Worm (Caenorhabditis elegans) whole organism, L2 larva: Measurements from ENCODE around the gene F08F1.9.

Source experiments
- ama-1 ChIP-seq: fragments of 150-350 bp; optimal IDR thresholded peaks from 2 replicates; lab custom pipeline; 2018; ENCODE audit warnings: inconsistent platforms
- ceh-82 ChIP-seq: fragments of 150-350 bp; optimal IDR thresholded peaks from 2 replicates; lab custom pipeline; 2014; ENCODE audit warnings: missing biosample characterization, missing genetic modification characterization
- elt-1 ChIP-seq: fragments of 150-350 bp; optimal IDR thresholded peaks from 2 replicates; lab custom pipeline; 2014; ENCODE audit warnings: missing biosample characterization, missing genetic modification characterization
- fos-1 ChIP-seq: fragments of 150-350 bp; optimal IDR thresholded peaks from 2 replicates; lab custom pipeline; 2014; ENCODE audit warnings: missing biosample characterization, missing genetic modification characterization
- lin-39 ChIP-seq: fragments of 150-350 bp; optimal IDR thresholded peaks from 2 replicates; lab custom pipeline; 2014; ENCODE audit warnings: missing biosample characterization, missing genetic modification reagents, missing genetic modification characterization
- lsy-2 ChIP-seq, 2 experiments: fragments of 150-350 bp in 1 of 2; sonication (generic microtip) in 1 of 2; optimal IDR thresholded peaks; 2 replicates each; lab custom pipeline; 2014 to 2017; ENCODE audit warnings: missing biosample characterization in 2 of 2, missing genetic modification characterization in 2 of 2
- mab-5 ChIP-seq: fragments of 150-350 bp; optimal IDR thresholded peaks from 2 replicates; lab custom pipeline; 2014; ENCODE audit warnings: missing biosample characterization, missing genetic modification characterization
- nhr-25 ChIP-seq: fragments of 150-350 bp; sonication (generic microtip); optimal IDR thresholded peaks from 3 replicates; lab custom pipeline; 2014; ENCODE audit warnings: missing biosample characterization, missing genetic modification characterization
- skn-1 ChIP-seq: sonication (generic microtip); optimal IDR thresholded peaks from 2 replicates; lab custom pipeline; 2017; ENCODE audit warnings: missing biosample characterization, missing genetic modification characterization
- snpc-4 ChIP-seq: fragments of 150-350 bp; optimal IDR thresholded peaks from 2 replicates; lab custom pipeline; 2014; ENCODE audit warnings: missing biosample characterization, missing genetic modification characterization
- unc-62 ChIP-seq: fragments of 150-350 bp; optimal IDR thresholded peaks from 2 replicates; lab custom pipeline; 2014; ENCODE audit warnings: missing biosample characterization, missing genetic modification reagents, missing genetic modification characterization
- zag-1 ChIP-seq: fragments of 150-350 bp; optimal IDR thresholded peaks from 2 replicates; lab custom pipeline; 2014; ENCODE audit warnings: missing biosample characterization, missing genetic modification characterization
- ztf-11 ChIP-seq: sonication (generic microtip); optimal IDR thresholded peaks from 2 replicates; lab custom pipeline; 2017; ENCODE audit warnings: missing biosample characterization, missing genetic modification characterization

- no peak for TF ChIP-seq snpc-4
- TF ChIP-seq nhr-25 (tag; lab: Kevin White, UChicago), result no peak
- TF ChIP-seq ceh-82, result no peak
- TF ChIP-seq ztf-11 (tag; lab: Kevin White, UChicago), result no peak
- TF ChIP-seq elt-1, result no peak
- no peak for TF ChIP-seq unc-62
- TF ChIP-seq lsy-2 (tag; optimal IDR thresholded peaks at IDR 0.05; lab: Kevin White, UChicago), result no peak
- TF ChIP-seq zag-1 (tag; lab: Kevin White, UChicago), result no peak
- no peak for TF ChIP-seq lin-39 (tag; lab: Kevin White, UChicago)
- TF ChIP-seq ama-1 (lab: Kevin White, UChicago), result no peak
- TF ChIP-seq skn-1 (tag; lab: Kevin White, UChicago), result no peak
- TF ChIP-seq mab-5 (tag; lab: Kevin White, UChicago), result no peak
- no peak for TF ChIP-seq fos-1 (tag; lab: Kevin White, UChicago)
Measured at ce11 chrX:8423633-8424032, 13.0 kb upstream of the F08F1.9 start, which contains the start of gene tth-1.
